Fruit fly (Drosophila melanogaster): ENCODE results near the gene PolG2.

PolG2 gene

dm6 chr2L:13802075-13802639 lies 30.7 kb downstream of the PolG2 start:
- TF ChIP-seq CG7045 (GFP tag; optimal IDR thresholded peaks at IDR 0.05) (no peak), cic (GFP tag; optimal IDR thresholded peaks at IDR 0.05) (peak; percentile 51), CG12768 (GFP tag; optimal IDR thresholded peaks at IDR 0.05) (peak; percentile 58), Mnt (GFP tag; optimal IDR thresholded peaks at IDR 0.05) (peak; percentile 35), tj (GFP tag; optimal IDR thresholded peaks at IDR 0.05) (no peak)

dm6 chr2L:13801166-13801565 lies 31.7 kb downstream of the PolG2 start:
- peak; percentile 60 for TF ChIP-seq cic (GFP tag; optimal IDR thresholded peaks at IDR 0.05)
- TF ChIP-seq CG33017 (tag; optimal IDR thresholded peaks at IDR 0.05), result peak; percentile 40
- no peak for TF ChIP-seq tj (GFP tag; optimal IDR thresholded peaks at IDR 0.05)
- no peak for TF ChIP-seq toe (GFP tag; optimal IDR thresholded peaks at IDR 0.05)
- TF ChIP-seq Clk (GFP tag; optimal IDR thresholded peaks at IDR 0.05), result no peak
- no peak for TF ChIP-seq bab1 (GFP tag; optimal IDR thresholded peaks at IDR 0.05)
- TF ChIP-seq Crg-1 (GFP tag; optimal IDR thresholded peaks at IDR 0.05), result peak; percentile 12
- no peak for TF ChIP-seq CG1620 (GFP tag; optimal IDR thresholded peaks at IDR 0.05)
- TF ChIP-seq CG12768 (GFP tag; optimal IDR thresholded peaks at IDR 0.05), result peak; percentile 16
- TF ChIP-seq pad (GFP tag; optimal IDR thresholded peaks at IDR 0.05), result no peak
- no peak for TF ChIP-seq ovo (GFP tag; optimal IDR thresholded peaks at IDR 0.05)
- TF ChIP-seq CG11617 (GFP tag; optimal IDR thresholded peaks at IDR 0.05), result no peak
- TF ChIP-seq Hr96 (GFP tag; optimal IDR thresholded peaks at IDR 0.05), result no peak
- peak; percentile 47 for TF ChIP-seq CG7045 (GFP tag; optimal IDR thresholded peaks at IDR 0.05)
- no peak for TF ChIP-seq CG5204 (GFP tag; optimal IDR thresholded peaks at IDR 0.05)
- no peak for TF ChIP-seq cnc (optimal IDR thresholded peaks at IDR 0.05)
- no peak for TF ChIP-seq kay (GFP tag; ENCODE audit: borderline replicate concordance)
- TF ChIP-seq CG14711 (tag; optimal IDR thresholded peaks at IDR 0.05), result no peak
- no peak for TF ChIP-seq Mnt (GFP tag; optimal IDR thresholded peaks at IDR 0.05)
- peak; percentile 61 for TF ChIP-seq CG7101 (tag; optimal IDR thresholded peaks at IDR 0.05)

- TF ChIP-seq CG14711 (tag; optimal IDR thresholded peaks at IDR 0.05) (no peak), Hr96 (GFP tag; optimal IDR thresholded peaks at IDR 0.05) (no peak), CG7101 (tag; optimal IDR thresholded peaks at IDR 0.05) (peak; percentile 33), cic (GFP tag; optimal IDR thresholded peaks at IDR 0.05) (peak; percentile 2), CG7045 (GFP tag; optimal IDR thresholded peaks at IDR 0.05) (no peak), pad (GFP tag; optimal IDR thresholded peaks at IDR 0.05) (no peak), tj (GFP tag; optimal IDR thresholded peaks at IDR 0.05) (peak; percentile 37), Mnt (GFP tag; optimal IDR thresholded peaks at IDR 0.05) (no peak), kay (GFP tag; ENCODE audit: borderline replicate concordance) (no peak), bab1 (GFP tag; optimal IDR thresholded peaks at IDR 0.05) (peak; percentile 52)
These were observed 39.5 kb downstream of the PolG2 start, which contains the start of gene Sec71 for dm6 chr2L:13793405-13793804. TSS of gene Sec71 (plus strand) at chr2L:13793521.

dm6 chr2L:13790715-13791114 lies 42.2 kb downstream of the PolG2 start, which contains the start of gene CG16863:
TSS of gene CG16863 (plus strand) at chr2L:13790959.
- TF ChIP-seq bab1 (GFP tag; optimal IDR thresholded peaks at IDR 0.05) (no peak), ovo (GFP tag; optimal IDR thresholded peaks at IDR 0.05) (no peak), CG1620 (GFP tag; optimal IDR thresholded peaks at IDR 0.05) (no peak), Mnt (GFP tag; optimal IDR thresholded peaks at IDR 0.05) (no peak), CG11617 (GFP tag; optimal IDR thresholded peaks at IDR 0.05) (no peak), Hr96 (GFP tag; optimal IDR thresholded peaks at IDR 0.05) (no peak), kay (GFP tag; ENCODE audit: borderline replicate concordance) (no peak)

- TF ChIP-seq cic (GFP tag; optimal IDR thresholded peaks at IDR 0.05) (peak; percentile 59), ovo (GFP tag; optimal IDR thresholded peaks at IDR 0.05) (no peak), Clk (GFP tag; optimal IDR thresholded peaks at IDR 0.05) (no peak)
These were observed 48.7 kb downstream of the PolG2 start, which contains the start of gene CG16890 for dm6 chr2L:13784155-13784681. TSS of gene CG16890 (minus strand) at chr2L:13784338.

dm6 chr2L:13783264-13784154 lies 49.4 kb downstream of the PolG2 start, which contains the start of gene Eato:
TSS of gene Eato (plus strand) at chr2L:13784084.
- TF ChIP-seq CG7101 (tag; optimal IDR thresholded peaks at IDR 0.05) (peak; percentile 27), CG11617 (GFP tag; optimal IDR thresholded peaks at IDR 0.05) (peak; percentile 48), bab1 (GFP tag; optimal IDR thresholded peaks at IDR 0.05) (peak; percentile 20), ovo (GFP tag; optimal IDR thresholded peaks at IDR 0.05) (no peak), pad (GFP tag; optimal IDR thresholded peaks at IDR 0.05) (peak; percentile 2), CG33017 (tag; optimal IDR thresholded peaks at IDR 0.05) (no peak)
